Worm (Caenorhabditis elegans) whole organism, late embryonic: ENCODE data around the gene gmap-3.

Experiments
- ahr-1 ChIP-seq: sonication (generic microtip); optimal IDR thresholded peaks from 2 replicates; lab custom pipeline; 2016; ENCODE audit warnings: missing genetic modification characterization, missing compliant biosample characterization
- ama-1 ChIP-seq: fragments of 150-350 bp; optimal IDR thresholded peaks from 2 replicates; lab custom pipeline; 2014
- ceh-22 ChIP-seq: sonication (generic microtip); optimal IDR thresholded peaks from 2 replicates; lab custom pipeline; 2017; ENCODE audit warnings: missing biosample characterization, missing genetic modification characterization
- fkh-10 ChIP-seq: fragments of 150-350 bp; optimal IDR thresholded peaks from 2 replicates; lab custom pipeline; 2014; ENCODE audit warnings: missing biosample characterization, missing genetic modification reagents, missing genetic modification characterization
- nhr-11 ChIP-seq: fragments of 150-350 bp; optimal IDR thresholded peaks from 2 replicates; lab custom pipeline; 2014; ENCODE audit warnings: missing biosample characterization, missing genetic modification characterization
- pha-4 ChIP-seq: fragments of 150-350 bp; optimal IDR thresholded peaks from 2 replicates; lab custom pipeline; 2018; ENCODE audit warnings: missing biosample characterization, missing genetic modification reagents, missing genetic modification characterization
- rnt-1 ChIP-seq: sonication (generic microtip); optimal IDR thresholded peaks from 2 replicates; lab custom pipeline; 2016; ENCODE audit warnings: missing genetic modification characterization, missing compliant biosample characterization
- sox-2 ChIP-seq: fragments of 200-800 bp; sonication (Bioruptor generic); IDR thresholded peaks from 2 replicates; pipeline ENCODE4 v1.3.6; 2022; ENCODE audit warnings: missing genetic modification reagents, missing genetic modification characterization, missing compliant biosample characterization
- tbx-2 ChIP-seq: sonication (generic microtip); optimal IDR thresholded peaks from 2 replicates; lab custom pipeline; 2016; ENCODE audit warnings: missing genetic modification characterization, missing compliant biosample characterization
- unc-55 ChIP-seq: sonication (generic microtip); optimal IDR thresholded peaks from 2 replicates; lab custom pipeline; 2017; ENCODE audit warnings: missing biosample characterization, missing genetic modification reagents, missing genetic modification characterization
- unc-86 ChIP-seq: sonication (generic microtip); optimal IDR thresholded peaks from 2 replicates; lab custom pipeline; 2016; ENCODE audit warnings: missing genetic modification characterization, missing compliant biosample characterization
- zip-5 ChIP-seq: sonication (generic microtip); optimal IDR thresholded peaks from 2 replicates; lab custom pipeline; 2016; ENCODE audit warnings: missing genetic modification characterization, missing compliant biosample characterization

DNA sequence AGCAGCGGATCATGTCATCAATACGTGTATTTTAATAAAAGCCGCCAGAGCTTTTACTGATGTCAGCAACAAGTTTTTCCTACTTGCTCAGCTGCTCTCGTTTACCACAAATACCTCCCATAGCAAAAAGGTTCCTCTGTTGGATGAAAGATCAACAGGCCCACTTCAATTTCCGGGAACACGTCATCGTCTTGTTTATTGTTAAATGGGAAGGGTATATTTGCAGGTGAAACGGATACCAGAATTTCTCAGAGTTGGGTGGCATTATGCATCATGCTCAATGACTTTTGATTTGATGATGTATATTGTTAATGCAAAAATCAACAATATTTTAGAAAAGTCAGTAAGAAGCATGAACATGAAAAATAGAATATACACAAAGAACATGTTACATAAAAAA lies 10.4 kb upstream of the gmap-3 start:
- TF ChIP-seq rnt-1 (tag; lab: Kevin White, UChicago) = no peak
- TF ChIP-seq pha-4 (tag; lab: Kevin White, UChicago) = no peak
- no peak for TF ChIP-seq nhr-11 (tag; lab: Kevin White, UChicago)
- no peak for TF ChIP-seq unc-86 (tag; lab: Kevin White, UChicago)
- no peak for TF ChIP-seq zip-5 (tag; lab: Kevin White, UChicago)
- TF ChIP-seq ahr-1 (tag; lab: Kevin White, UChicago) = no peak
- no peak for TF ChIP-seq unc-55 (GFP tag; lab: Kevin White, UChicago)
- no peak for TF ChIP-seq sox-2 (GFP tag; lab: Robert Waterston, UW)
- no peak for TF ChIP-seq ceh-22 (tag; lab: Kevin White, UChicago)
- TF ChIP-seq ama-1 (lab: Kevin White, UChicago) = no peak
- TF ChIP-seq fkh-10 = no peak
- TF ChIP-seq tbx-2 = no peak
